Worm (Caenorhabditis elegans) whole organism, early embryonic: Measurements from ENCODE around the gene srg-37.

Source experiments
- ama-1 ChIP-seq: fragments of 150-350 bp; optimal IDR thresholded peaks from 2 replicates; lab custom pipeline; 2014
- ceh-36 ChIP-seq: sonication (generic microtip); optimal IDR thresholded peaks from 2 replicates; lab custom pipeline; 2016; ENCODE audit warnings: missing genetic modification characterization, inconsistent platforms, missing compliant biosample characterization
- ets-7 ChIP-seq: sonication (generic microtip); optimal IDR thresholded peaks from 2 replicates; lab custom pipeline; 2016; ENCODE audit warnings: missing genotype, missing genetic modification characterization, missing compliant biosample characterization

DNA sequence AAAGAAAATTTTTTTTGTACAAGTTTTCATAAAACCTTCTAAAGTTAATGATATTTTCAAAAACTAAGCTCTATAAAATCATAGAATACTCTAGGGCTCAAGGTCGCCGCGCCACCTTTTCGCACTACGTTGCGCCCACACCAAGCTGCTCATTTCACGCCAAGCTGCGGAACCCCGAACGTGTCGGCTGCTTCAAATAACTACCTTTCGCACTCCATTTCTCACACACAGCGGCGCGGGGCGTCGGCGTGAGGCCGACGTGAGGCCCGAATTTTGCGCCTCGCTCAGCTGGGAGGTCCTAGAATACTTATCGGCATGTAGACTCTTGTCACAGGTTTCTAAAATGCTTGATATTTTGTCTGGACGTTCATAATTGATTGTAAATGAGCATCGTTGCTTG lies 2.8 kb downstream of the srg-37 start:
- TF ChIP-seq ceh-36 (tag; lab: Kevin White, UChicago) (no peak), ama-1 (no peak), ets-7 (no peak)
